Worm (Caenorhabditis elegans) whole organism, late embryonic: ENCODE results near the gene glb-16.

Experiments used
- C08G9.2 ChIP-seq: sonication (generic microtip); optimal IDR thresholded peaks from 2 replicates; lab custom pipeline; 2016; ENCODE audit warnings: mild to moderate bottlenecking, missing genetic modification characterization, moderate library complexity, missing compliant biosample characterization
- K02D7.2 ChIP-seq: sonication (generic microtip); optimal IDR thresholded peaks from 2 replicates; lab custom pipeline; 2017; ENCODE audit warnings: mild to moderate bottlenecking, missing genetic modification characterization, missing compliant biosample characterization
- T23F11.4 ChIP-seq: fragments of 200-800 bp; sonication (Bioruptor generic); optimal IDR thresholded peaks from 2 replicates; lab custom pipeline; 2018; ENCODE audit warnings: mild to moderate bottlenecking, missing genetic modification characterization, missing compliant biosample characterization
- ahr-1 ChIP-seq: sonication (generic microtip); optimal IDR thresholded peaks from 2 replicates; lab custom pipeline; 2016; ENCODE audit warnings: missing genetic modification characterization, missing compliant biosample characterization
- ama-1 ChIP-seq: fragments of 150-350 bp; optimal IDR thresholded peaks from 2 replicates; lab custom pipeline; 2014
- ceh-14 ChIP-seq: sonication (generic microtip); optimal IDR thresholded peaks from 2 replicates; lab custom pipeline; 2016; ENCODE audit warnings: missing genotype, missing genetic modification characterization, missing compliant biosample characterization
- ceh-18 ChIP-seq: sonication (generic microtip); optimal IDR thresholded peaks from 2 replicates; lab custom pipeline; 2016; ENCODE audit warnings: missing genetic modification characterization, missing compliant biosample characterization
- ceh-19 ChIP-seq: fragments of 200-800 bp; sonication (Bioruptor generic); optimal IDR thresholded peaks from 2 replicates; lab custom pipeline; 2018; ENCODE audit warnings: mild to moderate bottlenecking, missing genetic modification characterization, missing compliant biosample characterization
- ceh-22 ChIP-seq: sonication (generic microtip); optimal IDR thresholded peaks from 2 replicates; lab custom pipeline; 2017; ENCODE audit warnings: missing biosample characterization, missing genetic modification characterization
- ceh-24 ChIP-seq: sonication (generic microtip); optimal IDR thresholded peaks from 2 replicates; lab custom pipeline; 2016; ENCODE audit warnings: mild to moderate bottlenecking, missing genetic modification characterization, missing compliant biosample characterization
- ceh-30 ChIP-seq: fragments of 150-350 bp; optimal IDR thresholded peaks from 2 replicates; lab custom pipeline; 2014; ENCODE audit warnings: missing biosample characterization, missing genetic modification characterization
- ceh-31 ChIP-seq: sonication (generic microtip); optimal IDR thresholded peaks from 2 replicates; lab custom pipeline; 2016; ENCODE audit warnings: missing genetic modification characterization, missing compliant biosample characterization
- ceh-48 ChIP-seq: sonication (generic microtip); optimal IDR thresholded peaks from 2 replicates; lab custom pipeline; 2016; ENCODE audit warnings: missing genetic modification characterization, inconsistent platforms, missing compliant biosample characterization
- ceh-9 ChIP-seq: sonication (generic microtip); optimal IDR thresholded peaks from 2 replicates; lab custom pipeline; 2016; ENCODE audit warnings: mild to moderate bottlenecking, missing genetic modification characterization, inconsistent platforms, missing compliant biosample characterization
- che-1 ChIP-seq: sonication (generic microtip); optimal IDR thresholded peaks from 2 replicates; lab custom pipeline; 2016; ENCODE audit warnings: mild to moderate bottlenecking, missing genetic modification characterization, missing compliant biosample characterization
- elt-2 ChIP-seq: sonication (generic microtip); optimal IDR thresholded peaks from 2 replicates; lab custom pipeline; 2016; ENCODE audit warnings: missing genetic modification reagents, missing genetic modification characterization, missing compliant biosample characterization
- eyg-1 ChIP-seq: sonication (generic microtip); optimal IDR thresholded peaks from 2 replicates; lab custom pipeline; 2016; ENCODE audit warnings: missing genotype, missing genetic modification characterization, missing compliant biosample characterization
- fax-1 ChIP-seq: sonication (generic microtip); optimal IDR thresholded peaks from 2 replicates; lab custom pipeline; 2016; ENCODE audit warnings: missing genotype, missing genetic modification characterization, missing compliant biosample characterization
- fkh-10 ChIP-seq: fragments of 150-350 bp; optimal IDR thresholded peaks from 2 replicates; lab custom pipeline; 2014; ENCODE audit warnings: missing biosample characterization, missing genetic modification reagents, missing genetic modification characterization
- fkh-6 ChIP-seq: sonication (generic microtip); optimal IDR thresholded peaks from 2 replicates; lab custom pipeline; 2016; ENCODE audit warnings: missing genetic modification characterization, missing compliant biosample characterization
- hlh-15 ChIP-seq: sonication (generic microtip); optimal IDR thresholded peaks from 2 replicates; lab custom pipeline; 2016; ENCODE audit warnings: missing genetic modification characterization, missing compliant biosample characterization
- hlh-8 ChIP-seq: sonication (generic microtip); optimal IDR thresholded peaks from 2 replicates; lab custom pipeline; 2016; ENCODE audit warnings: missing genotype, missing genetic modification characterization, missing compliant biosample characterization
- lim-6 ChIP-seq: sonication (generic microtip); optimal IDR thresholded peaks from 2 replicates; lab custom pipeline; 2016; ENCODE audit warnings: missing genetic modification characterization, missing compliant biosample characterization
- madf-2 ChIP-seq: sonication (generic microtip); optimal IDR thresholded peaks from 2 replicates; lab custom pipeline; 2017; ENCODE audit warnings: missing genetic modification characterization, missing compliant biosample characterization
- nhr-11 ChIP-seq: fragments of 150-350 bp; optimal IDR thresholded peaks from 2 replicates; lab custom pipeline; 2014; ENCODE audit warnings: missing biosample characterization, missing genetic modification characterization
- odd-2 ChIP-seq: sonication (generic microtip); optimal IDR thresholded peaks from 2 replicates; lab custom pipeline; 2017; ENCODE audit warnings: antibody characterized with exemption, mild to moderate bottlenecking, missing genetic modification characterization, missing compliant biosample characterization
- pag-3 ChIP-seq: sonication (generic microtip); optimal IDR thresholded peaks from 2 replicates; lab custom pipeline; 2016; ENCODE audit warnings: missing compliant biosample characterization, missing genetic modification characterization, borderline replicate concordance
- pat-9 ChIP-seq: fragments of 200-800 bp; sonication (Bioruptor generic); optimal IDR thresholded peaks from 2 replicates; lab custom pipeline; 2018; ENCODE audit warnings: mild to moderate bottlenecking, missing genetic modification characterization, moderate library complexity, missing compliant biosample characterization
- pha-2 ChIP-seq: sonication (generic microtip); optimal IDR thresholded peaks from 2 replicates; lab custom pipeline; 2017; ENCODE audit warnings: mild to moderate bottlenecking, missing genetic modification characterization, missing compliant biosample characterization
- pha-4 ChIP-seq: fragments of 150-350 bp; optimal IDR thresholded peaks from 2 replicates; lab custom pipeline; 2018; ENCODE audit warnings: missing biosample characterization, missing genetic modification reagents, missing genetic modification characterization
- rnt-1 ChIP-seq: sonication (generic microtip); optimal IDR thresholded peaks from 2 replicates; lab custom pipeline; 2016; ENCODE audit warnings: missing genetic modification characterization, missing compliant biosample characterization
- sdc-2 ChIP-seq: sonication (generic microtip); optimal IDR thresholded peaks from 2 replicates; lab custom pipeline; 2016; ENCODE audit warnings: missing genotype, missing genetic modification characterization, missing compliant biosample characterization
- sox-4 ChIP-seq: sonication (generic microtip); optimal IDR thresholded peaks from 2 replicates; lab custom pipeline; 2017; ENCODE audit warnings: mild to moderate bottlenecking, missing genetic modification characterization, inconsistent platforms, missing compliant biosample characterization
- syd-9 ChIP-seq: sonication (generic microtip); optimal IDR thresholded peaks from 2 replicates; lab custom pipeline; 2016; ENCODE audit warnings: mild to moderate bottlenecking, missing genetic modification characterization, moderate library complexity, missing compliant biosample characterization
- tbx-2 ChIP-seq: sonication (generic microtip); optimal IDR thresholded peaks from 2 replicates; lab custom pipeline; 2016; ENCODE audit warnings: missing genetic modification characterization, missing compliant biosample characterization
- tbx-7 ChIP-seq: sonication (generic microtip); optimal IDR thresholded peaks from 2 replicates; lab custom pipeline; 2016; ENCODE audit warnings: missing genotype, missing genetic modification characterization, missing compliant biosample characterization
- unc-3 ChIP-seq, 2 experiments: fragments of 200-800 bp in 1 of 2; sonication (Bioruptor generic) in 1 of 2; sonication (generic microtip) in 1 of 2; conservative IDR thresholded peaks in 1 of 2; optimal IDR thresholded peaks in 1 of 2; 2 replicates each; pipeline versions ENCODE4 v1.3.6 to Lab custom; 2016 to 2022; ENCODE audit warnings: missing compliant biosample characterization in 2 of 2, missing genetic modification characterization in 2 of 2, missing genetic modification reagents in 1 of 2
- unc-55 ChIP-seq: sonication (generic microtip); optimal IDR thresholded peaks from 2 replicates; lab custom pipeline; 2017; ENCODE audit warnings: missing biosample characterization, missing genetic modification reagents, missing genetic modification characterization
- unc-86 ChIP-seq: sonication (generic microtip); optimal IDR thresholded peaks from 2 replicates; lab custom pipeline; 2016; ENCODE audit warnings: missing genetic modification characterization, missing compliant biosample characterization
- zip-5 ChIP-seq: sonication (generic microtip); optimal IDR thresholded peaks from 2 replicates; lab custom pipeline; 2016; ENCODE audit warnings: missing genetic modification characterization, missing compliant biosample characterization
- ztf-16 ChIP-seq: sonication (generic microtip); optimal IDR thresholded peaks from 2 replicates; lab custom pipeline; 2017; ENCODE audit warnings: missing genetic modification characterization, missing compliant biosample characterization

glb-16 gene

ce11 chrX:7561972-7562371 lies 22.0 kb upstream of the glb-16 start:
- TF ChIP-seq rnt-1 (tag; lab: Kevin White, UChicago) (no peak), ceh-14 (tag; lab: Kevin White, UChicago) (no peak), pha-2 (tag; lab: Kevin White, UChicago) (no peak), hlh-8 (tag; lab: Kevin White, UChicago) (no peak), lim-6 (tag; lab: Kevin White, UChicago) (no peak), T23F11.4 (GFP tag; lab: Kevin White, UChicago) (no peak), unc-86 (tag; lab: Kevin White, UChicago) (no peak), ceh-22 (tag; lab: Kevin White, UChicago) (no peak), pha-4 (no peak)

ce11 chrX:7558928-7559455 lies 19.1 kb upstream of the glb-16 start, which contains the start of the genes PDB1.1 and F08C6.5:
Gene PDB1.1 (minus strand): TSS chrX:7559085.
Gene F08C6.5 (plus strand): TSS chrX:7559405.
- TF ChIP-seq elt-2 (tag; lab: Kevin White, UChicago) (peak; percentile 33), fkh-6 (tag; lab: Kevin White, UChicago) (no peak)

ce11 chrX:7554326-7554725 lies 14.4 kb upstream of the glb-16 start, which contains the start of gene F46C8.8:
Gene F46C8.8 (minus strand): TSS chrX:7554426.
- TF ChIP-seq ceh-31 (tag; lab: Kevin White, UChicago) (no peak), ceh-19 (GFP tag; lab: Kevin White, UChicago) (no peak), ahr-1 (tag; lab: Kevin White, UChicago) (no peak), ztf-16 (tag; lab: Kevin White, UChicago) (no peak), eyg-1 (tag; lab: Kevin White, UChicago) (no peak), pha-2 (tag; lab: Kevin White, UChicago) (no peak), nhr-11 (tag; lab: Kevin White, UChicago) (no peak), unc-3 (GFP tag; conservative IDR thresholded peaks at IDR 0.05; lab: Robert Waterston, UW) (no peak), unc-3 (tag; optimal IDR thresholded peaks at IDR 0.05; lab: Kevin White, UChicago) (no peak), pag-3 (tag; lab: Kevin White, UChicago) (no peak), ceh-24 (tag; lab: Kevin White, UChicago) (no peak), tbx-2 (tag; lab: Kevin White, UChicago) (no peak), K02D7.2 (tag; lab: Kevin White, UChicago) (no peak), ama-1 (no peak), C08G9.2 (tag; lab: Kevin White, UChicago) (no peak), pat-9 (tag; lab: Kevin White, UChicago) (no peak), che-1 (tag; lab: Kevin White, UChicago) (no peak), ceh-9 (tag; lab: Kevin White, UChicago) (no peak)

ce11 chrX:7553331-7553730 lies 13.4 kb upstream of the glb-16 start:
- TF ChIP-seq syd-9 = no peak

- TF ChIP-seq pat-9 (tag; lab: Kevin White, UChicago) = no peak
- TF ChIP-seq ceh-24 (tag; lab: Kevin White, UChicago) = no peak
- TF ChIP-seq nhr-11 (tag; lab: Kevin White, UChicago) = no peak
- no peak for TF ChIP-seq ceh-18 (tag; lab: Kevin White, UChicago)
- TF ChIP-seq fkh-6 (tag; lab: Kevin White, UChicago) = no peak
- no peak for TF ChIP-seq rnt-1 (tag; lab: Kevin White, UChicago)
- TF ChIP-seq odd-2 (tag; lab: Kevin White, UChicago) = no peak
- no peak for TF ChIP-seq ama-1
- no peak for TF ChIP-seq sox-4 (tag; lab: Kevin White, UChicago)
- no peak for TF ChIP-seq sdc-2
- TF ChIP-seq fkh-10 (GFP tag; lab: Kevin White, UChicago) = no peak
- TF ChIP-seq madf-2 (tag; lab: Kevin White, UChicago) = no peak
- no peak for TF ChIP-seq lim-6 (tag; lab: Kevin White, UChicago)
- TF ChIP-seq ceh-48 (tag; lab: Kevin White, UChicago) = no peak
- no peak for TF ChIP-seq fax-1 (tag; lab: Kevin White, UChicago)
- TF ChIP-seq hlh-15 (tag; lab: Kevin White, UChicago) = no peak
- TF ChIP-seq zip-5 (tag; lab: Kevin White, UChicago) = no peak
- TF ChIP-seq ceh-30 = no peak
- TF ChIP-seq unc-55 (GFP tag; lab: Kevin White, UChicago) = no peak
- no peak for TF ChIP-seq tbx-7 (tag; lab: Kevin White, UChicago)
These were observed 10.5 kb upstream of the glb-16 start for ce11 chrX:7550452-7550851.
